Worm (Caenorhabditis elegans) whole organism, L1 larva: ENCODE measurements around the gene lido-4.

Source experiments
- dpl-1 ChIP-seq, 3 experiments: fragments of 150-350 bp in 2 of 3; sonication (generic microtip) in 1 of 3; optimal IDR thresholded peaks; 2 replicates each; lab custom pipeline; 2014 to 2017; ENCODE audit warnings: missing biosample characterization in 3 of 3, missing genetic modification characterization in 3 of 3, missing genetic modification reagents in 3 of 3
- mdl-1 ChIP-seq, 2 experiments: fragments of 150-350 bp; optimal IDR thresholded peaks; 2 replicates each; lab custom pipeline; 2014 to 2017; ENCODE audit warnings: missing biosample characterization in 2 of 2, missing genetic modification characterization in 2 of 2, inconsistent platforms in 1 of 2
- snpc-4 ChIP-seq: fragments of 150-350 bp; optimal IDR thresholded peaks from 2 replicates; lab custom pipeline; 2014; ENCODE audit warnings: missing biosample characterization, missing genetic modification characterization

ce11 chrX:17146545-17146944 lies 39.0 kb upstream of the lido-4 start:
- TF ChIP-seq mdl-1 (tag; optimal IDR thresholded peaks at IDR 0.05; lab: Kevin White, UChicago): no peak
- TF ChIP-seq dpl-1 (GFP tag; optimal IDR thresholded peaks at IDR 0.05; lab: Kevin White, UChicago): no peak
- no peak for TF ChIP-seq snpc-4 (tag; lab: Kevin White, UChicago)
